Fruit fly (Drosophila melanogaster) whole organism, embryonic: ENCODE measurements around the gene CG3009.

Experiments used
- Bgb ChIP-seq: fragments of 200-800 bp; sonication (Bioruptor generic); IDR thresholded peaks from 2 replicates; pipeline ENCODE4 v1.3.6; 2022; ENCODE audit warnings: missing biosample characterization, missing genetic modification characterization; ENCODE audit not compliant: partially characterized antibody
- BtbVII ChIP-seq: fragments of 200-800 bp; sonication (Bioruptor generic); optimal IDR thresholded peaks from 3 replicates; lab custom pipeline; 2017; ENCODE audit warnings: missing biosample characterization, mild to moderate bottlenecking, missing genetic modification characterization
- CG10979 ChIP-seq: fragments of 200-800 bp; sonication (Bioruptor generic); optimal IDR thresholded peaks from 2 replicates; lab custom pipeline; 2018; ENCODE audit warnings: missing biosample characterization, mild to moderate bottlenecking, missing genetic modification characterization, moderate library complexity
- CG12659 ChIP-seq: fragments of 200-800 bp; sonication (Bioruptor generic); optimal IDR thresholded peaks from 3 replicates; lab custom pipeline; 2017; ENCODE audit warnings: mild to moderate bottlenecking, missing biosample characterization, missing genetic modification reagents, missing genetic modification characterization
- CG13624 ChIP-seq: fragments of 200-800 bp; sonication (Bioruptor generic); optimal IDR thresholded peaks from 2 replicates; lab custom pipeline; 2016; ENCODE audit warnings: missing biosample characterization, missing genetic modification characterization
- CG15269 ChIP-seq: fragments of 200-800 bp; sonication (Bioruptor generic); optimal IDR thresholded peaks from 2 replicates; lab custom pipeline; 2018; ENCODE audit warnings: missing biosample characterization, mild to moderate bottlenecking, missing genetic modification characterization, moderate library complexity
- CG15514 ChIP-seq: fragments of 200-800 bp; sonication (Bioruptor generic); optimal IDR thresholded peaks from 3 replicates; lab custom pipeline; 2017; ENCODE audit warnings: missing biosample characterization, missing genetic modification characterization, mild to moderate bottlenecking, moderate library complexity, missing genetic modification reagents
- CG16863 ChIP-seq: fragments of 200-800 bp; sonication (Bioruptor generic); optimal IDR thresholded peaks from 3 replicates; lab custom pipeline; 2016; ENCODE audit warnings: missing biosample characterization, missing genetic modification characterization
- CG18262 ChIP-seq: fragments of 200-800 bp; optimal IDR thresholded peaks from 3 replicates; lab custom pipeline; 2019; ENCODE audit warnings: missing biosample characterization, mild to moderate bottlenecking, missing genetic modification characterization, moderate library complexity
- CG18599 ChIP-seq: fragments of 200-800 bp; sonication (Bioruptor generic); optimal IDR thresholded peaks from 3 replicates; lab custom pipeline; 2017; ENCODE audit warnings: missing biosample characterization, missing genetic modification characterization, mild to moderate bottlenecking, moderate library complexity, missing genetic modification reagents
- CG2116 ChIP-seq: fragments of 200-800 bp; sonication (Bioruptor generic); optimal IDR thresholded peaks from 3 replicates; lab custom pipeline; 2018; ENCODE audit warnings: missing biosample characterization, mild to moderate bottlenecking, missing genetic modification characterization
- CG2120 ChIP-seq: fragments of 200-800 bp; sonication (Bioruptor generic); optimal IDR thresholded peaks from 3 replicates; lab custom pipeline; 2016; ENCODE audit warnings: missing biosample characterization, missing genetic modification characterization
- CG31224 ChIP-seq: fragments of 200-800 bp; sonication (Bioruptor generic); IDR thresholded peaks from 2 replicates; pipeline ENCODE4 v1.3.6; 2022; ENCODE audit warnings: missing biosample characterization, missing genetic modification characterization
- CG33557 ChIP-seq: fragments of 200-800 bp; sonication (Bioruptor generic); optimal IDR thresholded peaks from 2 replicates; lab custom pipeline; 2019; ENCODE audit warnings: missing biosample characterization, mild to moderate bottlenecking, missing genetic modification characterization, moderate library complexity
- CG34224 ChIP-seq: fragments of 200-800 bp; sonication (Bioruptor generic); IDR thresholded peaks from 3 replicates; pipeline ENCODE4 v1.3.6; 2022; ENCODE audit warnings: missing biosample characterization, missing genetic modification characterization; ENCODE audit not compliant: partially characterized antibody
- CG4360 ChIP-seq: fragments of 200-800 bp; sonication (Bioruptor generic); IDR thresholded peaks from 2 replicates; pipeline ENCODE4 v1.3.6; 2022; ENCODE audit warnings: missing biosample characterization, missing genetic modification characterization
- CG6854 ChIP-seq: fragments of 200-800 bp; sonication (Bioruptor generic); optimal IDR thresholded peaks from 3 replicates; lab custom pipeline; 2017; ENCODE audit warnings: missing biosample characterization, mild to moderate bottlenecking, missing genetic modification characterization
- CG7963 ChIP-seq: fragments of 200-800 bp; sonication (Bioruptor generic); IDR thresholded peaks from 3 replicates; pipeline ENCODE4 v1.3.6; 2022; ENCODE audit warnings: missing biosample characterization, missing genetic modification characterization; ENCODE audit not compliant: partially characterized antibody
- CG8478 ChIP-seq: fragments of >200 bp; optimal IDR thresholded peaks from 2 replicates; lab custom pipeline; 2018
- CG8924 ChIP-seq: fragments of 200-800 bp; optimal IDR thresholded peaks from 3 replicates; lab custom pipeline; 2019; ENCODE audit warnings: missing biosample characterization, mild to moderate bottlenecking, missing genetic modification characterization, moderate library complexity
- Camta ChIP-seq: fragments of 200-800 bp; sonication (Bioruptor generic); optimal IDR thresholded peaks from 2 replicates; lab custom pipeline; 2016; ENCODE audit warnings: missing biosample characterization, missing genetic modification characterization
- D19A ChIP-seq: fragments of 200-800 bp; optimal IDR thresholded peaks from 3 replicates; lab custom pipeline; 2019; ENCODE audit warnings: missing biosample characterization, mild to moderate bottlenecking, missing genetic modification characterization, moderate library complexity
- Dad ChIP-seq: fragments of 200-800 bp; sonication (Bioruptor generic); optimal IDR thresholded peaks from 3 replicates; lab custom pipeline; 2016; ENCODE audit warnings: missing biosample characterization, missing genetic modification characterization
- HLH4C ChIP-seq: fragments of 200-800 bp; sonication (Bioruptor generic); IDR thresholded peaks from 3 replicates; pipeline ENCODE4 v1.3.6; 2022; ENCODE audit warnings: missing biosample characterization, missing genetic modification characterization; ENCODE audit not compliant: partially characterized antibody
- HmgD ChIP-seq: fragments of 200-800 bp; sonication (Bioruptor generic); optimal IDR thresholded peaks from 3 replicates; lab custom pipeline; 2016; ENCODE audit warnings: missing biosample characterization, missing genetic modification characterization
- Jarid2 ChIP-seq: fragments of 200-800 bp; sonication (Bioruptor generic); optimal IDR thresholded peaks from 3 replicates; lab custom pipeline; 2017; ENCODE audit warnings: mild to moderate bottlenecking, missing biosample characterization, missing genetic modification reagents, missing genetic modification characterization
- Nf-YB ChIP-seq: fragments of 200-800 bp; sonication (Bioruptor generic); optimal IDR thresholded peaks from 3 replicates; lab custom pipeline; 2019; ENCODE audit warnings: missing biosample characterization, mild to moderate bottlenecking, missing genetic modification characterization, moderate library complexity
- Opbp ChIP-seq: fragments of 200-800 bp; sonication (Bioruptor generic); IDR thresholded peaks from 3 replicates; pipeline ENCODE4 v1.3.6; 2022; ENCODE audit warnings: missing biosample characterization, missing genetic modification characterization; ENCODE audit not compliant: partially characterized antibody
- Tbp ChIP-seq: fragments of >200 bp; optimal IDR thresholded peaks from 2 replicates; lab custom pipeline; 2018; ENCODE audit warnings: missing biosample characterization, missing genetic modification characterization
- YL-1 ChIP-seq: fragments of 200-800 bp; sonication (Bioruptor generic); optimal IDR thresholded peaks from 3 replicates; lab custom pipeline; 2017; ENCODE audit warnings: missing biosample characterization, mild to moderate bottlenecking, missing genetic modification characterization
- ato ChIP-seq: fragments of 200-800 bp; sonication (Bioruptor generic); IDR thresholded peaks from 2 replicates; pipeline ENCODE4 v1.3.6; 2022; ENCODE audit warnings: missing biosample characterization, missing genetic modification characterization; ENCODE audit not compliant: partially characterized antibody
- bcd ChIP-seq: fragments of 200-800 bp; sonication (Bioruptor generic); optimal IDR thresholded peaks from 2 replicates; lab custom pipeline; 2017; ENCODE audit warnings: missing biosample characterization, mild to moderate bottlenecking, missing genetic modification characterization
- cato ChIP-seq: fragments of 200-800 bp; sonication (Bioruptor generic); optimal IDR thresholded peaks from 2 replicates; lab custom pipeline; 2016; ENCODE audit warnings: missing biosample characterization, missing genetic modification characterization, borderline replicate concordance
- chinmo ChIP-seq: fragments of 200-800 bp; sonication (Bioruptor generic); IDR thresholded peaks from 4 replicates; pipeline ENCODE4 v1.3.6; 2022; ENCODE audit warnings: missing biosample characterization, missing genetic modification characterization; ENCODE audit not compliant: partially characterized antibody
- chm ChIP-seq: fragments of 200-800 bp; sonication (Bioruptor generic); IDR thresholded peaks from 2 replicates; pipeline ENCODE4 v1.3.6; 2022; ENCODE audit warnings: missing biosample characterization, missing genetic modification characterization
- dm ChIP-seq: fragments of 200-800 bp; sonication (Bioruptor generic); optimal IDR thresholded peaks from 3 replicates; lab custom pipeline; 2016; ENCODE audit warnings: missing biosample characterization, missing genetic modification characterization
- esg ChIP-seq: fragments of 200-800 bp; sonication (Bioruptor generic); conservative IDR thresholded peaks from 2 replicates; pipeline ENCODE4 v1.3.6; 2022; ENCODE audit warnings: missing biosample characterization, missing genetic modification characterization
- eve ChIP-seq, 2 experiments: fragments of >200 bp; optimal IDR thresholded peaks; 2 replicates each; lab custom pipeline; 2017; ENCODE audit warnings: missing biosample characterization in 2 of 2, missing genetic modification characterization in 2 of 2
- gfzf ChIP-seq: fragments of 200-800 bp; sonication (Bioruptor generic); optimal IDR thresholded peaks from 2 replicates; lab custom pipeline; 2016; ENCODE audit warnings: missing biosample characterization, mild to moderate bottlenecking, missing genetic modification characterization, moderate library complexity
- ham ChIP-seq: fragments of 200-800 bp; sonication (Bioruptor generic); IDR thresholded peaks from 2 replicates; pipeline ENCODE4 v1.3.6; 2022; ENCODE audit warnings: missing biosample characterization, missing genetic modification characterization
- jing ChIP-seq: fragments of 200-800 bp; sonication (Bioruptor generic); optimal IDR thresholded peaks from 2 replicates; lab custom pipeline; 2018; ENCODE audit warnings: missing biosample characterization, mild to moderate bottlenecking, missing genetic modification characterization
- knrl ChIP-seq: fragments of 200-800 bp; sonication (Bioruptor generic); IDR thresholded peaks from 3 replicates; pipeline ENCODE4 v1.3.6; 2022; ENCODE audit warnings: missing biosample characterization, missing genetic modification characterization; ENCODE audit not compliant: partially characterized antibody
- lbe ChIP-seq: fragments of 200-800 bp; sonication (Bioruptor generic); optimal IDR thresholded peaks from 2 replicates; lab custom pipeline; 2016; ENCODE audit warnings: missing biosample characterization, mild to moderate bottlenecking, missing genetic modification characterization
- mirr ChIP-seq: fragments of 200-800 bp; sonication (Bioruptor generic); optimal IDR thresholded peaks from 3 replicates; lab custom pipeline; 2018; ENCODE audit warnings: missing biosample characterization, mild to moderate bottlenecking, missing genetic modification characterization
- pzg ChIP-seq: fragments of 200-800 bp; sonication (Bioruptor generic); optimal IDR thresholded peaks from 3 replicates; lab custom pipeline; 2018; ENCODE audit warnings: missing biosample characterization, mild to moderate bottlenecking, missing genetic modification characterization, moderate library complexity
- tin ChIP-seq: fragments of 200-800 bp; sonication (Bioruptor generic); optimal IDR thresholded peaks from 3 replicates; lab custom pipeline; 2016; ENCODE audit warnings: missing biosample characterization, missing genetic modification characterization
- tna ChIP-seq: fragments of 200-800 bp; sonication (Bioruptor generic); IDR thresholded peaks from 2 replicates; pipeline ENCODE4 v1.3.6; 2022; ENCODE audit warnings: missing biosample characterization, missing genetic modification characterization; ENCODE audit not compliant: partially characterized antibody
- unpg ChIP-seq: fragments of 200-800 bp; sonication (Bioruptor generic); optimal IDR thresholded peaks from 3 replicates; lab custom pipeline; 2018; ENCODE audit warnings: missing biosample characterization, mild to moderate bottlenecking, missing genetic modification characterization, moderate library complexity
- wor ChIP-seq: fragments of 200-800 bp; sonication (Bioruptor generic); IDR thresholded peaks from 2 replicates; pipeline ENCODE4 v1.3.6; 2022; ENCODE audit warnings: missing biosample characterization, missing genetic modification characterization

CG3009 gene

dm6 chrX:4647316-4648046 is 19.0 kb downstream of the CG3009 start, which contains the start of the genes HLH4C and mRpL30 (continued):
- TF ChIP-seq CG10979 (tag; lab: Kevin White, UChicago), result no peak
- TF ChIP-seq CG2120, result no peak
- no peak for TF ChIP-seq dm (GFP tag; lab: Kevin White, UChicago)
- TF ChIP-seq CG31224 (GFP tag; lab: Robert Waterston, UW), result no peak
- no peak for TF ChIP-seq bcd (GFP tag; lab: Kevin White, UChicago)
- no peak for TF ChIP-seq Tbp
- 0 out of 3 replicates have a peak, but pooled peaks have one; percentile 27 for TF ChIP-seq knrl
- TF ChIP-seq tin (GFP tag; lab: Kevin White, UChicago), result no peak
- peak; percentile 98 for TF ChIP-seq CG7963 (GFP tag; lab: Robert Waterston, UW)
- no peak for TF ChIP-seq CG8924 (tag; lab: Kevin White, UChicago)
- TF ChIP-seq cato (GFP tag; lab: Kevin White, UChicago), result no peak
- TF ChIP-seq pzg (GFP tag; lab: Kevin White, UChicago), result peak; percentile 45
- no peak for TF ChIP-seq HmgD (GFP tag; lab: Kevin White, UChicago)
- no peak for TF ChIP-seq CG16863 (GFP tag; lab: Kevin White, UChicago)
- TF ChIP-seq HLH4C (GFP tag; lab: Robert Waterston, UW), result peak; percentile 100
- peak; percentile 90 for TF ChIP-seq CG34224 (GFP tag; lab: Robert Waterston, UW)
- no peak for TF ChIP-seq CG15514 (GFP tag; lab: Kevin White, UChicago)
- TF ChIP-seq CG15269 (tag; lab: Kevin White, UChicago), result no peak
- TF ChIP-seq D19A, result no peak
- TF ChIP-seq Bgb (GFP tag; lab: Robert Waterston, UW), result peak; percentile 90
- TF ChIP-seq CG12659 (GFP tag; lab: Kevin White, UChicago), result no peak
- TF ChIP-seq mirr (GFP tag; lab: Kevin White, UChicago), result no peak
- no peak for TF ChIP-seq chm (GFP tag; lab: Robert Waterston, UW)
- TF ChIP-seq gfzf (GFP tag; lab: Kevin White, UChicago), result no peak
- peak; percentile 95; the same call in 2 of the 3 replicates for TF ChIP-seq Opbp (GFP tag; lab: Robert Waterston, UW)
- TF ChIP-seq CG2116, result peak; percentile 20
- no peak for TF ChIP-seq jing
- TF ChIP-seq wor, result no peak
- TF ChIP-seq CG13624 (GFP tag; lab: Kevin White, UChicago), result no peak
- TF ChIP-seq YL-1, result peak; percentile 39
- TF ChIP-seq CG8478 (lab: Kevin White, UChicago), result no peak
- TF ChIP-seq unpg, result no peak
- TF ChIP-seq eve (GFP tag; optimal IDR thresholded peaks at IDR 0.05; lab: Kevin White, UChicago), result no peak
- no peak for TF ChIP-seq lbe (GFP tag; lab: Kevin White, UChicago)
- TF ChIP-seq Camta, result no peak
- peak; percentile 97 for TF ChIP-seq ato
- TF ChIP-seq BtbVII, result no peak
- no peak for TF ChIP-seq CG18599 (GFP tag; lab: Kevin White, UChicago)
- TF ChIP-seq chinmo (GFP tag; lab: Robert Waterston, UW), result peak; percentile 96
- TF ChIP-seq esg (GFP tag; lab: Robert Waterston, UW), result no peak
- TF ChIP-seq CG4360, result no peak
- no peak for TF ChIP-seq Jarid2 (GFP tag; lab: Kevin White, UChicago)
- TF ChIP-seq Nf-YB (GFP tag; lab: Kevin White, UChicago), result peak; percentile 95
- no peak for TF ChIP-seq CG18262 (tag; lab: Kevin White, UChicago)
- no peak for TF ChIP-seq Dad (GFP tag; lab: Kevin White, UChicago)
- peak; percentile 99 for TF ChIP-seq tna
- TF ChIP-seq CG6854 (GFP tag; lab: Kevin White, UChicago), result no peak
- TF ChIP-seq ham (GFP tag; lab: Robert Waterston, UW), result no peak
- no peak for TF ChIP-seq CG33557 (GFP tag; lab: Kevin White, UChicago)
